Worm (Caenorhabditis elegans): ENCODE measurements around the gene F43G6.10.
A peak's percentile ranks its signal among the peaks of the same experiment; 100 is the strongest.

The F43G6.10 gene

ce11 chrII:11772364-11772763 is 36.8 kb upstream of the F43G6.10 start, which contains the start of gene F44E5.15:
Gene F44E5.15, plus strand, starts transcription at chrII:11772664.
- no peak for TF ChIP-seq unc-42 (tag; optimal IDR thresholded peaks at IDR 0.05)
- TF ChIP-seq ceh-45 (GFP tag; IDR thresholded peaks at IDR 0.05): no peak
- TF ChIP-seq nfya-1 (tag; optimal IDR thresholded peaks at IDR 0.05): no peak
- TF ChIP-seq hlh-8 (tag; optimal IDR thresholded peaks at IDR 0.05): no peak
- TF ChIP-seq madf-2 (tag; optimal IDR thresholded peaks at IDR 0.05): no peak
- TF ChIP-seq zip-5 (tag; optimal IDR thresholded peaks at IDR 0.05): no peak
- TF ChIP-seq K09A11.1 (tag; optimal IDR thresholded peaks at IDR 0.05; ENCODE audit: insufficient read depth): no peak
- no peak for TF ChIP-seq ceh-9 (tag; optimal IDR thresholded peaks at IDR 0.05)
- no peak for TF ChIP-seq dve-1 (tag; optimal IDR thresholded peaks at IDR 0.05)
- TF ChIP-seq tbx-2 (tag; optimal IDR thresholded peaks at IDR 0.05): no peak
- TF ChIP-seq ama-1 (optimal IDR thresholded peaks at IDR 0.05): no peak
- no peak for TF ChIP-seq ceh-48 (tag; optimal IDR thresholded peaks at IDR 0.05)
- no peak for TF ChIP-seq rnt-1 (tag; optimal IDR thresholded peaks at IDR 0.05)
- TF ChIP-seq nhr-11 (tag; optimal IDR thresholded peaks at IDR 0.05): no peak
- no peak for TF ChIP-seq odd-2 (tag; optimal IDR thresholded peaks at IDR 0.05)
- no peak for TF ChIP-seq ceh-6 (GFP tag; optimal IDR thresholded peaks at IDR 0.05)
- no peak for TF ChIP-seq F13H6.1 (tag; optimal IDR thresholded peaks at IDR 0.05)
- TF ChIP-seq fkh-10 (GFP tag; optimal IDR thresholded peaks at IDR 0.05): no peak

DNA sequence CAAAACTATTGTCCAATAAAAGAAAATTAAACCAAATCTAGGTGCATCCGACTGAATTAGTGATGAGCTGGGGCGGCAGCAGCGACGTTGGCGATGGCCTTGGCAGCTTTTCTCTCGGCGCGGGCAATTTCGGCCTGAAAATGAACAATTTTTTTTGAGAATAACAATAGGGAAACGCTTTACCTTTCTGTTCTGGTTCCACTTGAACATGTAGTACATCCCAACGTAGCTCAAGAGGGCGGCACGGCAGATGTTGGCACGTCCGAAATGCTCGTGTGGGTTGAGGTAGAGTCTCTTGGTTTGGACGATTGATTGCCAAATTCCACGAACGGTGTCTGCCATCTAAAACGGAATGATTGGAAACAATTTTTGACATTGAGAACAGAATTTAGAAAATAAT is 34.9 kb upstream of the F43G6.10 start, which contains the start of gene F44E5.1:
Gene F44E5.1, minus strand, starts transcription at position 342 of the 400 bp plus-strand sequence.
- TF ChIP-seq ceh-30 (tag; optimal IDR thresholded peaks at IDR 0.05) (no peak), pha-4 (tag; optimal IDR thresholded peaks at IDR 0.05) (no peak), eyg-1 (tag; optimal IDR thresholded peaks at IDR 0.05) (no peak), ztf-16 (tag; optimal IDR thresholded peaks at IDR 0.05) (no peak), npax-4 (tag; optimal IDR thresholded peaks at IDR 0.05) (no peak), ets-4 (tag; optimal IDR thresholded peaks at IDR 0.05) (no peak), unc-86 (tag; optimal IDR thresholded peaks at IDR 0.05) (no peak), pax-1 (tag; optimal IDR thresholded peaks at IDR 0.05) (no peak), Y22D7AL.16 (tag; optimal IDR thresholded peaks at IDR 0.05) (no peak), ceh-14 (tag; optimal IDR thresholded peaks at IDR 0.05) (no peak), hlh-6 (tag; optimal IDR thresholded peaks at IDR 0.05) (no peak), ceh-45 (GFP tag; IDR thresholded peaks at IDR 0.05) (no peak), tbx-2 (tag; optimal IDR thresholded peaks at IDR 0.05) (no peak), ceh-22 (tag; optimal IDR thresholded peaks at IDR 0.05) (no peak), tbx-7 (tag; optimal IDR thresholded peaks at IDR 0.05) (no peak), sdc-2 (tag; optimal IDR thresholded peaks at IDR 0.05) (no peak), ceh-2 (tag; optimal IDR thresholded peaks at IDR 0.05) (no peak), ceh-18 (tag; optimal IDR thresholded peaks at IDR 0.05) (no peak), nhr-232 (tag; optimal IDR thresholded peaks at IDR 0.05) (no peak)

- TF ChIP-seq pha-4 (tag; optimal IDR thresholded peaks at IDR 0.05): no peak
- peak; percentile 15 for TF ChIP-seq ceh-31 (tag; optimal IDR thresholded peaks at IDR 0.05)
- TF ChIP-seq nfya-1 (tag; optimal IDR thresholded peaks at IDR 0.05): peak; percentile 61
- no peak for TF ChIP-seq K09A11.1 (tag; optimal IDR thresholded peaks at IDR 0.05; ENCODE audit: insufficient read depth)
- TF ChIP-seq odd-2 (tag; optimal IDR thresholded peaks at IDR 0.05): no peak
- TF ChIP-seq hlh-30 (tag; optimal IDR thresholded peaks at IDR 0.05; ENCODE audit: insufficient read depth): peak; percentile 29
- TF ChIP-seq unc-86 (tag; optimal IDR thresholded peaks at IDR 0.05): no peak
- no peak for TF ChIP-seq pqm-1 (tag; optimal IDR thresholded peaks at IDR 0.05)
- TF ChIP-seq sdc-2 (tag; optimal IDR thresholded peaks at IDR 0.05): no peak
- TF ChIP-seq elt-4 (tag; optimal IDR thresholded peaks at IDR 0.05): no peak
- TF ChIP-seq tbx-2 (tag; optimal IDR thresholded peaks at IDR 0.05): peak; percentile 3
- TF ChIP-seq ceh-45 (GFP tag; IDR thresholded peaks at IDR 0.05): no peak
- TF ChIP-seq zip-5 (tag; optimal IDR thresholded peaks at IDR 0.05): no peak
- no peak for TF ChIP-seq ceh-22 (tag; optimal IDR thresholded peaks at IDR 0.05)
These were observed 31.2 kb upstream of the F43G6.10 start, which contains the start of the genes patr-1 and dna-2 for ce11 chrII:11777893-11778480. Gene patr-1, minus strand, starts transcription at chrII:11777943. Gene dna-2, plus strand, starts transcription at chrII:11778430.
